Fruit fly (Drosophila melanogaster): ENCODE measurements around the gene Scsalpha1.

- TF ChIP-seq Rel (GFP tag; optimal IDR thresholded peaks at IDR 0.05) (no peak), Rel (tag; optimal IDR thresholded peaks at IDR 0.05) (no peak), Dfd (GFP tag; optimal IDR thresholded peaks at IDR 0.05) (no peak), br (GFP tag; optimal IDR thresholded peaks at IDR 0.05) (no peak), lola (GFP tag; optimal IDR thresholded peaks at IDR 0.05) (no peak), psq (GFP tag; optimal IDR thresholded peaks at IDR 0.05) (peak; percentile 70)
Observed at dm6 chr3L:3826541-3826940, 12.5 kb downstream of the Scsalpha1 start.

Data from whole organism, wandering third instar larva.